Worm (Caenorhabditis elegans) whole organism, L3 larva: Measurements from ENCODE around the gene C43C3.4.

Experiments used
- aly-2 ChIP-seq: fragments of 150-350 bp; optimal IDR thresholded peaks from 2 replicates; lab custom pipeline; 2014; ENCODE audit warnings: missing biosample characterization, missing genetic modification characterization
- ama-1 ChIP-seq: fragments of 150-350 bp; optimal IDR thresholded peaks from 2 replicates; lab custom pipeline; 2018
- nhr-11 ChIP-seq: fragments of 150-350 bp; optimal IDR thresholded peaks from 2 replicates; lab custom pipeline; 2014; ENCODE audit warnings: missing biosample characterization, missing genetic modification characterization
- skn-1 ChIP-seq: fragments of 150-350 bp; optimal IDR thresholded peaks from 2 replicates; lab custom pipeline; 2014; ENCODE audit warnings: missing biosample characterization, missing genetic modification characterization
- snpc-4 ChIP-seq: fragments of 150-350 bp; optimal IDR thresholded peaks from 2 replicates; lab custom pipeline; 2014; ENCODE audit warnings: missing biosample characterization, missing genetic modification characterization

ce11 chrX:9676009-9676408, 1.3 kb upstream of the C43C3.4 start:
- TF ChIP-seq ama-1 (lab: Kevin White, UChicago) (no peak), snpc-4 (tag; lab: Kevin White, UChicago) (no peak), aly-2 (no peak), nhr-11 (tag; lab: Kevin White, UChicago) (no peak), skn-1 (tag; lab: Kevin White, UChicago) (no peak)
